Worm (Caenorhabditis elegans): ENCODE results near the gene mpst-2.

Gene mpst-2

DNA sequence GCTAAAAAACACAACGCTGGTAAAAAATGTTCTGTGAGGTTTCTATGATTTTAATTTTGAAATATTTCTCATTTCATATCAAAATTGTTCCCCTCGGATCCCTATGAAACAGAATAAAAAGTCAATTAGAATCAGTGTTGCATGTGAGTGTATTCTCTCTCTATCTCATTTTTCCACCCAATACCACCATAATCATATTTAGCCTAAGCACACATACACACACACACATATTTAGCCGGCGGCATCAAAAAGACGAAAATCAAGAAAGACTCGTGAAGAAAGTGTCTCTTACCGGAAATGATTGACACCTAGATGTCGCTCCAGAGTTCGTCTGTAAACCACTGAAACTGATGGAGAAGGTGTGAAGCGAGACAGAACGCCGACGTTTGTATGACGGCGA, 39.0 kb downstream of the mpst-2 start:
- no peak for TF ChIP-seq mdl-1 (tag; optimal IDR thresholded peaks at IDR 0.05)
- no peak for TF ChIP-seq sea-2 (GFP tag; optimal IDR thresholded peaks at IDR 0.05)
- no peak for TF ChIP-seq pqm-1 (tag; optimal IDR thresholded peaks at IDR 0.05)
- no peak for TF ChIP-seq nhr-12 (tag; optimal IDR thresholded peaks at IDR 0.05)
- no peak for TF ChIP-seq fkh-2 (tag; optimal IDR thresholded peaks at IDR 0.05)
- no peak for TF ChIP-seq hmg-11 (tag; optimal IDR thresholded peaks at IDR 0.05)
- TF ChIP-seq ceh-28 (tag; optimal IDR thresholded peaks at IDR 0.05): no peak
- TF ChIP-seq nhr-67 (tag; optimal IDR thresholded peaks at IDR 0.05): no peak
- no peak for TF ChIP-seq nhr-28 (tag; optimal IDR thresholded peaks at IDR 0.05)
- TF ChIP-seq ztf-4 (tag; optimal IDR thresholded peaks at IDR 0.05): no peak
- no peak for TF ChIP-seq nhr-77 (tag; optimal IDR thresholded peaks at IDR 0.05)
- no peak for TF ChIP-seq elt-2 (tag; optimal IDR thresholded peaks at IDR 0.05)
- no peak for TF ChIP-seq ceh-16 (tag; optimal IDR thresholded peaks at IDR 0.05)
- no peak for TF ChIP-seq nfya-1 (tag; optimal IDR thresholded peaks at IDR 0.05; ENCODE audit: insufficient read depth)
- TF ChIP-seq daf-12 (tag; optimal IDR thresholded peaks at IDR 0.05): no peak
- no peak for TF ChIP-seq lin-39 (tag; optimal IDR thresholded peaks at IDR 0.05)
- no peak for TF ChIP-seq eor-1 (tag; optimal IDR thresholded peaks at IDR 0.05)
- no peak for TF ChIP-seq skn-1 (tag; optimal IDR thresholded peaks at IDR 0.05)
- TF ChIP-seq nhr-25 (tag; optimal IDR thresholded peaks at IDR 0.05): no peak
- TF ChIP-seq tbx-2 (tag; optimal IDR thresholded peaks at IDR 0.05): no peak

DNA sequence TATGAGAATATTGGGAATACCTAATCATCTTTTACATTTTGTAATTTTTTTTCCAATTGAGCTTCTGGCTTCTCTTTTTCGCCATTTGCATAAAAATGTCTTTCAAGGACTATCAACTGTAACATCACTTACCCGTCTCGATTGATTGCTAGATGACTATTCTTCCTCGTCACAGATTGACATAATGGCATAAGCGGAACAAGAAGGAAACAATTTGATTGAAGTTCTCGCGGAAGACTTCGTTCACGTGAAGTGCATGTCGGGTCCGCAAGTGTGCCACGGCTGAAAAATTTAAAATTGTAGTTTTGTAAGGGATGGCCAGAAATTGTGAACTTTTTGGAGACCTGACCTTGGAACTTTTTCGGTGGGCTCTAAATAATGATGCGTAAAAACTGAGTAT, 39.5 kb downstream of the mpst-2 start:
- TF ChIP-seq ceh-16 (tag; optimal IDR thresholded peaks at IDR 0.05) (no peak), unc-62 (GFP tag; optimal IDR thresholded peaks at IDR 0.05) (no peak), R02D3.7 (tag; optimal IDR thresholded peaks at IDR 0.05) (no peak), skn-1 (tag; optimal IDR thresholded peaks at IDR 0.05) (no peak), eor-1 (tag; optimal IDR thresholded peaks at IDR 0.05) (no peak), zag-1 (tag; optimal IDR thresholded peaks at IDR 0.05) (no peak), fos-1 (tag; optimal IDR thresholded peaks at IDR 0.05) (no peak), lin-39 (tag; optimal IDR thresholded peaks at IDR 0.05) (no peak), jun-1 (tag; optimal IDR thresholded peaks at IDR 0.05) (no peak), mml-1 (tag; optimal IDR thresholded peaks at IDR 0.05) (no peak), pqm-1 (tag; optimal IDR thresholded peaks at IDR 0.05) (no peak), elt-2 (tag; optimal IDR thresholded peaks at IDR 0.05) (no peak), egl-5 (tag; optimal IDR thresholded peaks at IDR 0.05) (no peak), daf-12 (tag; optimal IDR thresholded peaks at IDR 0.05) (no peak), nhr-67 (tag; optimal IDR thresholded peaks at IDR 0.05) (no peak), nhr-25 (tag; optimal IDR thresholded peaks at IDR 0.05) (no peak), ceh-82 (tag; optimal IDR thresholded peaks at IDR 0.05) (no peak)

DNA sequence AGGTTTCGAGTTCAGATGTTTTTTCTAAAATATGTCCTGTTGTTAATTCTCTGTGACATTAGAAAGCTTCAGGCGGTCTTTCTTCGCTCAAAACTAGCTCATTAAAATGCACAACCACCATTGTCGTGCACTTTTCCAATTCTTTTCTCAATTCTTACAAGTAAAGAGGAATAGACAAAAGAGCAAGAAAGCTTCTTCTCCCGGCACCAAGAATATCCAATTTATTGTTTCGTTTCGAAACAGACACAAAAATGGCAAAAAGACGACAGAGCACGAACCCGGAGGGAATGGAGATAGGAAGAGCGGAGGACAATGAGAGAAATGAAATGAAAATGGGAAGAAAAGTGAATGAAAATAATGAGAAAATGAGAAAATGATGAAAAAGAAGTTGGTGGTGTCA, 40.6 kb downstream of the mpst-2 start:
- TF ChIP-seq elt-1 (tag; optimal IDR thresholded peaks at IDR 0.05): no peak
- TF ChIP-seq ceh-28 (tag; optimal IDR thresholded peaks at IDR 0.05): no peak
- TF ChIP-seq ztf-4 (tag; optimal IDR thresholded peaks at IDR 0.05): no peak
- TF ChIP-seq fkh-10 (GFP tag; optimal IDR thresholded peaks at IDR 0.05): no peak
- TF ChIP-seq tbx-2 (tag; optimal IDR thresholded peaks at IDR 0.05): no peak
- no peak for TF ChIP-seq elt-3 (tag; optimal IDR thresholded peaks at IDR 0.05)
- no peak for TF ChIP-seq ama-1 (optimal IDR thresholded peaks at IDR 0.05)
- no peak for TF ChIP-seq hmg-11 (tag; optimal IDR thresholded peaks at IDR 0.05)
- no peak for TF ChIP-seq aly-2 (tag; optimal IDR thresholded peaks at IDR 0.05)
- TF ChIP-seq unc-62 (GFP tag; optimal IDR thresholded peaks at IDR 0.05): no peak
- no peak for TF ChIP-seq fkh-2 (tag; optimal IDR thresholded peaks at IDR 0.05)
- TF ChIP-seq nhr-11 (tag; optimal IDR thresholded peaks at IDR 0.05): no peak

DNA sequence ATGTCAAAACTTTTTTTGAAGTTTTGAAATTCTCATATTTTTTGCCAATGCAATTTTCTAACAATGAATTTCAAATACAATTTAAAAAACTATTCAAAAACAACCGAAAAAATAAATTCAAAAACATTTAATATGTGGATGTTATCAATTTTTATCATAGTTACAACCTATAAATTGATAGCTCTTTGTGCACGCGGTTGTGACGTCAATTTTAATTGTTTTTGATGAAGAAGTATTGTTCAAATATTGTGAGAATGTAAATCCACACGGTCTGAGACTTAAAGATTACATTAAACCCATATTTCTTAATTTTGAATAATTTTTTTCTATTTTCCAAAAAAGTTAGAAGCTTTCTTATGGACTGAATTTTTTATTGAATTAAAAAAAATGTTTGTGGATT, 41.3 kb downstream of the mpst-2 start:
- TF ChIP-seq pqm-1 (tag; optimal IDR thresholded peaks at IDR 0.05): peak; percentile 7
- TF ChIP-seq zag-1 (tag; optimal IDR thresholded peaks at IDR 0.05): no peak
- TF ChIP-seq ceh-82 (tag; optimal IDR thresholded peaks at IDR 0.05): no peak
- TF ChIP-seq elt-2 (tag; optimal IDR thresholded peaks at IDR 0.05): peak; percentile 34

DNA sequence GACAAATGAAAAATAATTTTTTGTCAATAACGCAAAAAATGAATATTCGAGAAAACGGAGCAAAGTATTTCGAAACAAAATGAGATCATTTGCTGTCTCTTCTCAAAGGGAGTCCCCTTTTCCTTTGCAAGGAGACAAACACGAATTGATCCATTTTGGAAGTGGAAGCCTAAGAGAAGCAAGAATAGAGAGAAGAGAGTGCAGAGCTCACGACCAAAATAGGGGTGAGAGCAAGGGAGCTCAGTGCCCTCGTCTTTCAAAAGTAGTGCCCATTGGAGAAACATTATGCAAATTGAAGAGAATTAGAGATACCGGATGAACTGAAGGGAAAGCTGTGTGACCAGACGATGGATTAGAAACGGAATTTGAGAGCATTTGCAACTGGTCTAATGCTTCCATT, 42.0 kb downstream of the mpst-2 start:
- peak; percentile 60 for TF ChIP-seq hmg-11 (tag; optimal IDR thresholded peaks at IDR 0.05)
- TF ChIP-seq nfya-1 (tag; optimal IDR thresholded peaks at IDR 0.05; ENCODE audit: insufficient read depth): peak; percentile 55
- TF ChIP-seq lin-15B (tag; optimal IDR thresholded peaks at IDR 0.05): peak; percentile 16
- TF ChIP-seq tbx-2 (tag; optimal IDR thresholded peaks at IDR 0.05): peak; percentile 2
- TF ChIP-seq fkh-2 (tag; optimal IDR thresholded peaks at IDR 0.05): no peak
- peak; percentile 84 for TF ChIP-seq lin-39 (tag; optimal IDR thresholded peaks at IDR 0.05)
